Fruit fly (Drosophila melanogaster) whole organism, prepupa: ENCODE results near the gene fru.

ENCODE experiments used
- Blimp-1 ChIP-seq: fragments of 200-800 bp; sonication (Bioruptor generic); optimal IDR thresholded peaks from 3 replicates; lab custom pipeline; 2017; ENCODE audit warnings: missing biosample characterization, missing genetic modification characterization, mild to moderate bottlenecking, moderate library complexity, missing genetic modification reagents
- CG10631 ChIP-seq: fragments of 200-800 bp; sonication (Bioruptor generic); optimal IDR thresholded peaks from 2 replicates; lab custom pipeline; 2016; ENCODE audit warnings: missing biosample characterization, missing genetic modification characterization
- CG10669 ChIP-seq: fragments of 200-800 bp; sonication (Bioruptor generic); optimal IDR thresholded peaks from 3 replicates; lab custom pipeline; 2018; ENCODE audit warnings: missing biosample characterization, mild to moderate bottlenecking, missing genetic modification characterization, moderate library complexity
- CG11294 ChIP-seq: fragments of 200-800 bp; sonication (Bioruptor generic); IDR thresholded peaks from 2 replicates; pipeline ENCODE4 v1.3.6; 2022; ENCODE audit warnings: missing biosample characterization, missing genetic modification characterization
- CG11902 ChIP-seq: fragments of 200-800 bp; sonication (Bioruptor generic); optimal IDR thresholded peaks from 3 replicates; lab custom pipeline; 2016; ENCODE audit warnings: missing biosample characterization, missing genetic modification characterization
- CG15336 ChIP-seq: fragments of 200-800 bp; sonication (Bioruptor generic); IDR thresholded peaks from 2 replicates; pipeline ENCODE4 v1.3.6; 2022; ENCODE audit warnings: missing biosample characterization, missing genetic modification characterization
- CG1621 ChIP-seq: fragments of 200-800 bp; sonication (Bioruptor generic); optimal IDR thresholded peaks from 3 replicates; lab custom pipeline; 2018; ENCODE audit warnings: missing biosample characterization, mild to moderate bottlenecking, missing genetic modification characterization
- CG31627 ChIP-seq: fragments of 200-800 bp; sonication (Bioruptor generic); optimal IDR thresholded peaks from 3 replicates; lab custom pipeline; 2016; ENCODE audit warnings: missing biosample characterization, missing genetic modification characterization
- CG34406 ChIP-seq: fragments of 200-800 bp; sonication (Bioruptor generic); optimal IDR thresholded peaks from 3 replicates; lab custom pipeline; 2016; ENCODE audit warnings: missing biosample characterization, missing genetic modification characterization
- CG3919 ChIP-seq: fragments of 200-800 bp; sonication (Bioruptor generic); optimal IDR thresholded peaks from 3 replicates; lab custom pipeline; 2016; ENCODE audit warnings: missing biosample characterization, missing genetic modification characterization
- CG4318 ChIP-seq: fragments of 200-800 bp; sonication (Bioruptor generic); optimal IDR thresholded peaks from 3 replicates; lab custom pipeline; 2017; ENCODE audit warnings: missing biosample characterization, mild to moderate bottlenecking, missing genetic modification characterization
- CG6163 ChIP-seq: fragments of 200-800 bp; sonication (Bioruptor generic); IDR thresholded peaks from 3 replicates; pipeline ENCODE4 v1.3.6; 2022; ENCODE audit warnings: missing biosample characterization, missing genetic modification characterization
- CG6276 ChIP-seq: fragments of 200-800 bp; sonication (Bioruptor generic); optimal IDR thresholded peaks from 2 replicates; lab custom pipeline; 2017; ENCODE audit warnings: missing biosample characterization, mild to moderate bottlenecking, missing genetic modification characterization
- CG6808 ChIP-seq: fragments of 200-800 bp; sonication (Bioruptor generic); optimal IDR thresholded peaks from 3 replicates; lab custom pipeline; 2017; ENCODE audit warnings: missing biosample characterization, missing genetic modification characterization, mild to moderate bottlenecking, moderate library complexity, missing genetic modification reagents
- CG7368 ChIP-seq: fragments of 200-800 bp; sonication (Bioruptor generic); optimal IDR thresholded peaks from 3 replicates; lab custom pipeline; 2016; ENCODE audit warnings: missing biosample characterization, missing genetic modification characterization
- CG8632 ChIP-seq: fragments of 200-800 bp; sonication (Bioruptor generic); optimal IDR thresholded peaks from 3 replicates; lab custom pipeline; 2016; ENCODE audit warnings: missing biosample characterization, missing genetic modification characterization
- CG9139 ChIP-seq: fragments of 200-800 bp; sonication (Bioruptor generic); optimal IDR thresholded peaks from 3 replicates; lab custom pipeline; 2017; ENCODE audit warnings: missing biosample characterization, mild to moderate bottlenecking, missing genetic modification characterization
- Eip78C ChIP-seq: fragments of 200-800 bp; sonication (Bioruptor generic); peaks from one replicate; lab custom pipeline; 2016; ENCODE audit warnings: missing biosample characterization, missing genetic modification characterization
- Eip93F ChIP-seq: fragments of 200-800 bp; sonication (Bioruptor generic); optimal IDR thresholded peaks from 2 replicates; lab custom pipeline; 2016; ENCODE audit warnings: missing biosample characterization, mild to moderate bottlenecking, missing genetic modification characterization
- Lpt ChIP-seq: fragments of 200-800 bp; sonication (Bioruptor generic); optimal IDR thresholded peaks from 3 replicates; lab custom pipeline; 2016; ENCODE audit warnings: missing biosample characterization, missing genetic modification characterization
- OdsH ChIP-seq: fragments of 200-800 bp; sonication (Bioruptor generic); optimal IDR thresholded peaks from 3 replicates; lab custom pipeline; 2016; ENCODE audit warnings: missing biosample characterization, missing genetic modification characterization
- Smox ChIP-seq: fragments of 200-800 bp; sonication (Bioruptor generic); optimal IDR thresholded peaks from 3 replicates; lab custom pipeline; 2016; ENCODE audit warnings: missing biosample characterization, missing genetic modification characterization
- Sox102F ChIP-seq: fragments of 200-800 bp; sonication (Bioruptor generic); optimal IDR thresholded peaks from 2 replicates; lab custom pipeline; 2016; ENCODE audit warnings: missing biosample characterization, mild to moderate bottlenecking, missing genetic modification characterization
- Sox14 ChIP-seq: fragments of 200-800 bp; sonication (Bioruptor generic); optimal IDR thresholded peaks from 3 replicates; lab custom pipeline; 2016; ENCODE audit warnings: missing biosample characterization, missing genetic modification characterization
- Sox15 ChIP-seq: fragments of 200-800 bp; sonication (Bioruptor generic); optimal IDR thresholded peaks from 3 replicates; lab custom pipeline; 2016; ENCODE audit warnings: missing biosample characterization, missing genetic modification characterization
- achi ChIP-seq: fragments of 200-800 bp; sonication (Bioruptor generic); optimal IDR thresholded peaks from 3 replicates; lab custom pipeline; 2016; ENCODE audit warnings: missing biosample characterization, missing genetic modification characterization
- acj6 ChIP-seq: fragments of 200-800 bp; sonication (Bioruptor generic); optimal IDR thresholded peaks from 3 replicates; lab custom pipeline; 2016; ENCODE audit warnings: missing biosample characterization, missing genetic modification characterization
- cyc ChIP-seq: fragments of 200-800 bp; sonication (Bioruptor generic); optimal IDR thresholded peaks from 3 replicates; lab custom pipeline; 2016; ENCODE audit warnings: missing biosample characterization, missing genetic modification characterization
- dac ChIP-seq: fragments of 200-800 bp; sonication (Bioruptor generic); optimal IDR thresholded peaks from 2 replicates; lab custom pipeline; 2017; ENCODE audit warnings: missing biosample characterization, mild to moderate bottlenecking, missing genetic modification characterization
- dsx ChIP-seq: fragments of 200-800 bp; optimal IDR thresholded peaks from 3 replicates; lab custom pipeline; 2019; ENCODE audit warnings: missing biosample characterization, mild to moderate bottlenecking, missing genetic modification characterization, moderate library complexity; ENCODE audit not compliant: poor library complexity, severe bottlenecking
- eg ChIP-seq: fragments of 200-800 bp; sonication (Bioruptor generic); IDR thresholded peaks from 3 replicates; pipeline ENCODE4 v1.3.6; 2022; ENCODE audit warnings: missing biosample characterization, missing genetic modification characterization
- esn ChIP-seq: fragments of 200-800 bp; sonication (Bioruptor generic); optimal IDR thresholded peaks from 2 replicates; lab custom pipeline; 2016; ENCODE audit warnings: missing biosample characterization, mild to moderate bottlenecking, missing genetic modification characterization, moderate library complexity
- fd85E ChIP-seq: fragments of 200-800 bp; sonication (Bioruptor generic); optimal IDR thresholded peaks from 3 replicates; lab custom pipeline; 2016; ENCODE audit warnings: missing biosample characterization, missing genetic modification characterization
- fkh ChIP-seq: fragments of 200-800 bp; sonication (Bioruptor generic); optimal IDR thresholded peaks from 3 replicates; lab custom pipeline; 2017; ENCODE audit warnings: missing biosample characterization, mild to moderate bottlenecking, missing genetic modification characterization, moderate library complexity
- lz ChIP-seq: fragments of 200-800 bp; sonication (Bioruptor generic); optimal IDR thresholded peaks from 3 replicates; lab custom pipeline; 2016; ENCODE audit warnings: missing biosample characterization, missing genetic modification characterization
- net ChIP-seq: fragments of 200-800 bp; sonication (Bioruptor generic); optimal IDR thresholded peaks from 3 replicates; lab custom pipeline; 2016; ENCODE audit warnings: missing biosample characterization, missing genetic modification characterization
- pdm3 ChIP-seq: fragments of 200-800 bp; sonication (Bioruptor generic); optimal IDR thresholded peaks from 3 replicates; lab custom pipeline; 2016; ENCODE audit warnings: missing biosample characterization, missing genetic modification characterization
- salr ChIP-seq, 2 experiments: fragments of 200-800 bp; sonication (Bioruptor generic); optimal IDR thresholded peaks; 3 replicates each; lab custom pipeline; 2016 to 2018; ENCODE audit warnings: missing biosample characterization in 2 of 2, missing genetic modification characterization in 2 of 2, mild to moderate bottlenecking in 1 of 2
- spab ChIP-seq: fragments of 200-800 bp; sonication (Bioruptor generic); optimal IDR thresholded peaks from 2 replicates; lab custom pipeline; 2017; ENCODE audit warnings: missing biosample characterization, mild to moderate bottlenecking, missing genetic modification characterization, missing genetic modification reagents
- svp ChIP-seq: fragments of 200-800 bp; sonication (Bioruptor generic); peaks from one replicate; lab custom pipeline; 2016; ENCODE audit warnings: missing biosample characterization, missing genetic modification characterization
- vri ChIP-seq: fragments of 200-800 bp; sonication (Bioruptor generic); optimal IDR thresholded peaks from 3 replicates; lab custom pipeline; 2016; ENCODE audit warnings: missing biosample characterization, mild to moderate bottlenecking, missing genetic modification characterization

fru gene

DNA sequence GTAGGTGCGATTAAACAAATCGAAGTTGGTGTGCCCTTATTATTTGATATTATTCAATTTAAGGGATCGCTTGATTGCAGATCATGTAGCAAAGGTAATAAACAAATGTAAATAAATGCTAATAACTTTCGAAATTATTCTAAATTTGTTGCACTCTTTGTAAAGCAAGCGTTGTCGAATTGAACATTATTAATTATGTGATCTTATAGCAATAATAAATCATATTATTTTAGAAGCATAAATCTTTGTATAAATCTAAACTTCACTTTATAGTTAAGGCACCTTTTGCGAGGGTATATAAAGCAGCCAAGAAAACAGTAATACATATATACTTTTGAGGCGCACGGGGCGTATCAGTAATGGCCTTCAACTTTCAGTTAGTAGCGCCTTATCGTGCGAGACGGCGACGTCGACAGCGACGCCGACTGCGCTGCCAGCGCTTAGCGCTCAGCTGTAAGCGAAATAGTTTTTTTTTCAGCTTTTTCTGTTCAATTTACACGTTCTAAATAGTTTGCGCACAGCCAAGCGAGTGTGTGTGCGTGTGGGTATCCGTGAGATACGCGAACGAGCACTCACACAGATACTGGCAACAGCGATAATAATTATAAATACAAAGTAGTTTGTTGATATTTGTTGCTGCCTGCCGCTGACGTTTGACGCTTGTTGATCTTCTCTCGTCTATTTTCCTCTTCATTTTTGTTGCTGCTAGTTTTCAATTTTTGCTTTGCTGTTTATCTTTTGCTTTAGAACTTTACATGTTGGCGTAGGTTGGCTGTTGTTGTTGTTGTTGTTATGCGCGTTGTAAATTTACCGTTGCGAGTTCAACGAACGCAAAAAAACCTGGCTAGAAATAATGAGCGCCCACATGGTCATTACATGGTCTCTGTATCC, 106.3 kb downstream of the fru start (continued):
- TF ChIP-seq net (no peak), CG6808 (peak; percentile 19), cyc (GFP tag; lab: Kevin White, UChicago) (no peak), pdm3 (GFP tag; lab: Kevin White, UChicago) (peak; percentile 43), CG11902 (GFP tag; lab: Kevin White, UChicago) (no peak), CG10631 (GFP tag; lab: Kevin White, UChicago) (peak; percentile 10), Blimp-1 (GFP tag; lab: Kevin White, UChicago) (no peak), OdsH (GFP tag; lab: Kevin White, UChicago) (peak; percentile 15), fkh (GFP tag; lab: Kevin White, UChicago) (peak; percentile 96), CG11294 (no peak), salr (GFP tag; optimal IDR thresholded peaks at IDR 0.05; lab: Kevin White, UChicago) (peak in 1 of 2 experiments; percentile 4), CG10669 (GFP tag; lab: Kevin White, UChicago) (peak; percentile 53), CG9139 (GFP tag; lab: Kevin White, UChicago) (no peak), Sox15 (GFP tag; lab: Kevin White, UChicago) (no peak), CG6276 (peak; percentile 0), CG3919 (no peak), CG31627 (GFP tag; lab: Kevin White, UChicago) (no peak), CG8632 (GFP tag; lab: Kevin White, UChicago) (no peak), dac (GFP tag; lab: Kevin White, UChicago) (no peak), CG4318 (peak; percentile 8)

DNA sequence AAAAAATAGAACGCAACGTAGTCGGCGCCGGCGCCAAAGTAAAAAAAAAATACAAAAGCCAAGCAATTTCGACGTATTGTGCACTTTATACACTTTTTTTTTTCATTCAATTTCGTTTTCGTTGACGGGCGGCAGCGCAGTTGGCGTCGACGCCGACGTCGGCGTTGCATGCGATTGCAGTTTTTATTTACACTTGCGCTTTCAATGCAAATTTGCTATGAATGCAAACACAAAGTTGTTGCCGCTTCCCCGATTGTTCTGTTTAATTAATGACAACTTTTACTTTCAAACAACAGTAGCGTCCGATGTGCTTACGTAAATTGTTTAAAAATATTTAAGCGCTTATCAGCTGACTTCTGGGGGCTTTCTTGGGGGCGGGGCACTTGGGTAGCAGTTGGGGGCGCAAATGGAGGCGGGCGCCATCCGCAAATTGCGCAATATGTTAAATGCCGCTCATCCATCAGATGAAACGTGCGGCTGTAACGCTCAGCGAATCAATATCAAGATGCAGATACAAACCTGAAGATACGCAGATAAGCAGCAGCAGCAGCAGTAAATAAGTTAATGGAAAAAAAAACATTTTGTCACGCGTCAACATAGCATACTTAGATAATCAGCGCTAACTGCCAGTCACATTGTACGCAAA, 107.1 kb downstream of the fru start:
- TF ChIP-seq CG4318 (no peak), CG1621 (tag; lab: Kevin White, UChicago) (no peak), achi (GFP tag; lab: Kevin White, UChicago) (peak; percentile 26), Lpt (no peak), pdm3 (GFP tag; lab: Kevin White, UChicago) (no peak), Eip78C (GFP tag; lab: Kevin White, UChicago) (peak; percentile 73), CG34406 (GFP tag; lab: Kevin White, UChicago) (peak; percentile 9), eg (GFP tag; lab: Robert Waterston, UW) (peak; percentile 6; the same call in 1 of the 3 replicates), CG31627 (GFP tag; lab: Kevin White, UChicago) (no peak), svp (GFP tag; lab: Kevin White, UChicago) (peak; percentile 43), CG8632 (GFP tag; lab: Kevin White, UChicago) (peak; percentile 27), CG3919 (peak; percentile 27), spab (GFP tag; lab: Kevin White, UChicago) (no peak), CG15336 (GFP tag; lab: Robert Waterston, UW) (no peak), CG7368 (no peak), CG10631 (GFP tag; lab: Kevin White, UChicago) (no peak), fd85E (no peak), CG6163 (GFP tag; lab: Robert Waterston, UW) (0 out of 3 replicates have a peak, but pooled peaks have one; percentile 57), lz (GFP tag; lab: Kevin White, UChicago) (no peak)
- TF ChIP-seq, all 60 proteins: peak for 8

DNA sequence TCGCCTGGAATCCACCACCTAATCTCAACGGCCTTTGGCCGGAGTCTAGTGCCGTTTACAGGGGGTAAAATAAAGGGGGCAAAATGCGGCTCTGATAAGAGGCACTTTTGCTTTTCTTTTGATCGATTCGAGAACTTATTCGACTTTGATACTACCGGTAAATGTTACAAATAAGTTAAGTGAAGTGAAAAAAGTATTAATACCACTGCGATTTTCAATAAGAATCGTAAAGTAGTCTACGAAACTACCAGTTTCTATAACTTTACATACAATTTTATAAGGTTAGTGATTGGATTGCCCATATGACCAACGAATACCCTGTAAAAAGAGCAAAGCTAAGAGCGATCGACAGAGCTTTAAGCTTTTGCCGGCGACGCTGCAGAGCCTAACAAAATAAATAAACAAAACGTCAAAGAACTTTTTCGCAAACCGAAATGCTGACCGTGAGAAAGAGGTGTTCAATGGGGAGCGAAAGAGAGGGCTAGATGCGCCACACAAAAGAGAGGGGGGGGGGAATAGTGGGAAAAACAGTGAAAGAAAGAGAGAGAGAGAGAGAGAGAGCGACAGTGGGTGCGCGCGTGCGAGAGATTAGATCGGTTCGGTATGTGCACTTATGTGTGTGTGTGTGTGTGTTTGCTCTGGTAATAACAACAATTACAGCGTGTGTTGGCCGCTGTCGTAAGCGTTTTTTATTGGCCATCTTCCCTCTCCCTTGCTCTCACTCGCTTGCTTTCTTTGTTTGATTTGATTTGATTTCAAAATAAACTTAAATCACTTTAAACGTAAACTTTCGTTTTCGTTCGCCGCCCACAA, 108.6 kb downstream of the fru start:
- TF ChIP-seq Blimp-1 (GFP tag; lab: Kevin White, UChicago) (no peak), Eip93F (GFP tag; lab: Kevin White, UChicago) (no peak), CG7368 (peak; percentile 76), Smox (peak; percentile 72), Sox14 (GFP tag; lab: Kevin White, UChicago) (peak; percentile 59), Sox102F (GFP tag; lab: Kevin White, UChicago) (peak; percentile 67), vri (GFP tag; lab: Kevin White, UChicago) (peak; percentile 71), dsx (GFP tag; lab: Kevin White, UChicago) (peak; percentile 24), CG6276 (peak; percentile 78), esn (GFP tag; lab: Kevin White, UChicago) (peak; percentile 73), cyc (GFP tag; lab: Kevin White, UChicago) (peak; percentile 83), fd85E (no peak), dac (GFP tag; lab: Kevin White, UChicago) (peak; percentile 19), net (peak; percentile 83), CG15336 (GFP tag; lab: Robert Waterston, UW) (peak; percentile 81), CG1621 (tag; lab: Kevin White, UChicago) (no peak), Sox15 (GFP tag; lab: Kevin White, UChicago) (peak; percentile 50), CG8632 (GFP tag; lab: Kevin White, UChicago) (peak; percentile 64), spab (GFP tag; lab: Kevin White, UChicago) (peak; percentile 63), acj6 (peak; percentile 76), svp (GFP tag; lab: Kevin White, UChicago) (peak; percentile 94)
